Worm (Caenorhabditis elegans): ENCODE measurements around the gene sqst-1.
A peak's percentile ranks its signal among the peaks of the same experiment; 100 is the strongest.

Gene sqst-1

ce11 chrIV:12031003-12031402 is 3.1 kb upstream of the sqst-1 start, which contains the start of the genes T12G3.6 and mrpl-51:
Gene T12G3.6, minus strand, starts transcription at chrIV:12031271.
Gene mrpl-51, plus strand, starts transcription at chrIV:12031324.
- TF ChIP-seq efl-1 (optimal IDR thresholded peaks at IDR 0.05) (no peak), efl-1 (GFP tag; optimal IDR thresholded peaks at IDR 0.05 in 1 of 2) (peak in 1 of 2 experiments; percentile 1), tbx-2 (tag; optimal IDR thresholded peaks at IDR 0.05) (no peak), hlh-17 (GFP tag; optimal IDR thresholded peaks at IDR 0.05; ENCODE audit: borderline replicate concordance) (no peak)

- TF ChIP-seq ztf-11 (tag; optimal IDR thresholded peaks at IDR 0.05) (peak in 1 of 2 experiments; percentile 55), nhr-76 (tag; optimal IDR thresholded peaks at IDR 0.05) (no peak), mef-2 (tag; optimal IDR thresholded peaks at IDR 0.05) (no peak), nhr-77 (tag; optimal IDR thresholded peaks at IDR 0.05) (peak; percentile 63), mep-1 (tag; optimal IDR thresholded peaks at IDR 0.05) (peak; percentile 93), Y116A8C.19 (tag; optimal IDR thresholded peaks at IDR 0.05; ENCODE audit: borderline replicate concordance) (no peak), ceh-82 (tag; optimal IDR thresholded peaks at IDR 0.05) (peak; percentile 51 to 82 (median 72)), egl-27 (tag; optimal IDR thresholded peaks at IDR 0.05) (no peak), nhr-90 (tag; optimal IDR thresholded peaks at IDR 0.05; ENCODE audit: poor library complexity) (peak; percentile 72), aly-2 (tag; optimal IDR thresholded peaks at IDR 0.05) (no peak), sup-37 (GFP tag; optimal IDR thresholded peaks at IDR 0.05) (no peak), ceh-8 (GFP tag; optimal IDR thresholded peaks at IDR 0.05) (no peak), lir-3 (tag; optimal IDR thresholded peaks at IDR 0.05; ENCODE audit: poor library complexity) (peak; percentile 68), nhr-28 (tag; optimal IDR thresholded peaks at IDR 0.05) (no peak), lsy-2 (tag; optimal IDR thresholded peaks at IDR 0.05) (peak; percentile 72 to 83), lin-13 (GFP tag; optimal IDR thresholded peaks at IDR 0.05) (peak; percentile 66), ceh-63 (GFP tag; optimal IDR thresholded peaks at IDR 0.05) (no peak), grh-1 (GFP tag; IDR thresholded peaks at IDR 0.05) (peak; percentile 50), nhr-237 (tag; optimal IDR thresholded peaks at IDR 0.05) (peak; percentile 47), unc-62 (GFP tag; optimal IDR thresholded peaks at IDR 0.05) (no peak), tbx-2 (tag; optimal IDR thresholded peaks at IDR 0.05) (peak; percentile 72), nhr-84 (tag; optimal IDR thresholded peaks at IDR 0.05) (no peak), swsn-7 (tag; optimal IDR thresholded peaks at IDR 0.05) (peak; percentile 87), ces-1 (GFP tag; optimal IDR thresholded peaks at IDR 0.05) (no peak), xbp-1 (tag; optimal IDR thresholded peaks at IDR 0.05) (peak; percentile 75), dpl-1 (GFP tag; optimal IDR thresholded peaks at IDR 0.05) (peak; percentile 60 to 70 (median 63)), pqm-1 (tag; optimal IDR thresholded peaks at IDR 0.05) (no peak), hlh-4 (tag; optimal IDR thresholded peaks at IDR 0.05) (no peak), dsc-1 (tag; optimal IDR thresholded peaks at IDR 0.05) (peak; percentile 66), nhr-47 (tag; optimal IDR thresholded peaks at IDR 0.05) (peak; percentile 85), unc-98 (GFP tag; IDR thresholded peaks at IDR 0.05) (no peak), zag-1 (tag; optimal IDR thresholded peaks at IDR 0.05) (no peak), sptf-1 (tag; optimal IDR thresholded peaks at IDR 0.05) (no peak), nhr-85 (tag) (peak; percentile 93), C04F5.9 (tag; optimal IDR thresholded peaks at IDR 0.05) (no peak), nhr-20 (tag; optimal IDR thresholded peaks at IDR 0.05) (peak; percentile 93), egl-13 (tag; optimal IDR thresholded peaks at IDR 0.05) (peak; percentile 27), hpl-2 (GFP tag; optimal IDR thresholded peaks at IDR 0.05) (no peak), alr-1 (tag; optimal IDR thresholded peaks at IDR 0.05; ENCODE audit: borderline replicate concordance) (no peak), pax-3 (tag; optimal IDR thresholded peaks at IDR 0.05) (peak; percentile 36), irx-1 (tag; optimal IDR thresholded peaks at IDR 0.05) (peak; percentile 32), aha-1 (tag; optimal IDR thresholded peaks at IDR 0.05) (no peak), ets-5 (GFP tag; IDR thresholded peaks at IDR 0.05) (no peak), C34B4.2 (tag; optimal IDR thresholded peaks at IDR 0.05) (no peak), ceh-88 (GFP tag; IDR thresholded peaks at IDR 0.05) (peak; percentile 8; the same call in 1 of the 2 replicates), nhr-12 (tag; optimal IDR thresholded peaks at IDR 0.05) (no peak), jun-1 (tag; optimal IDR thresholded peaks at IDR 0.05) (peak; percentile 81), lin-15B (tag; optimal IDR thresholded peaks at IDR 0.05) (peak; percentile 29)
Measured at ce11 chrIV:12032383-12032782, 1.7 kb upstream of the sqst-1 start.
